Fruit fly (Drosophila melanogaster) whole organism, embryonic: ENCODE data around the gene CG13894.
A peak's percentile ranks its signal among the peaks of the same experiment; 100 is the strongest.

Experiments used
- Antp ChIP-seq: fragments of 200-800 bp; sonication (Bioruptor generic); optimal IDR thresholded peaks from 3 replicates; lab custom pipeline; 2016; ENCODE audit warnings: missing biosample characterization, missing genetic modification characterization
- Bdp1 ChIP-seq: fragments of 200-800 bp; sonication (Bioruptor generic); optimal IDR thresholded peaks from 3 replicates; lab custom pipeline; 2016; ENCODE audit warnings: missing biosample characterization, missing genetic modification characterization
- Blimp-1 ChIP-seq: fragments of 200-800 bp; sonication (Bioruptor generic); optimal IDR thresholded peaks from 3 replicates; lab custom pipeline; 2018; ENCODE audit warnings: missing biosample characterization, missing genetic modification characterization, mild to moderate bottlenecking, moderate library complexity, missing genetic modification reagents
- C15 ChIP-seq: fragments of 200-800 bp; sonication (Bioruptor generic); IDR thresholded peaks from 3 replicates; pipeline ENCODE4 v1.3.6; 2022; ENCODE audit warnings: missing biosample characterization, missing genetic modification characterization
- CG10267 ChIP-seq: fragments of 200-800 bp; sonication (Bioruptor generic); optimal IDR thresholded peaks from 2 replicates; lab custom pipeline; 2018; ENCODE audit warnings: missing biosample characterization, mild to moderate bottlenecking, missing genetic modification characterization, moderate library complexity
- CG10654 ChIP-seq: fragments of 200-800 bp; sonication (Bioruptor generic); optimal IDR thresholded peaks from 2 replicates; lab custom pipeline; 2016; ENCODE audit warnings: missing biosample characterization, missing genetic modification characterization
- CG12299 ChIP-seq: fragments of 200-800 bp; sonication (Bioruptor generic); optimal IDR thresholded peaks from 2 replicates; lab custom pipeline; 2018; ENCODE audit warnings: missing biosample characterization, mild to moderate bottlenecking, missing genetic modification characterization
- CG12391 ChIP-seq: fragments of 200-800 bp; sonication (Bioruptor generic); optimal IDR thresholded peaks from 3 replicates; lab custom pipeline; 2018; ENCODE audit warnings: missing biosample characterization, mild to moderate bottlenecking, missing genetic modification characterization, moderate library complexity
- CG14860 ChIP-seq: fragments of 200-800 bp; sonication (Bioruptor generic); IDR thresholded peaks from 3 replicates; pipeline ENCODE4 v1.3.6; 2022; ENCODE audit warnings: missing biosample characterization, missing genetic modification characterization; ENCODE audit not compliant: partially characterized antibody
- CG15269 ChIP-seq: fragments of 200-800 bp; sonication (Bioruptor generic); optimal IDR thresholded peaks from 2 replicates; lab custom pipeline; 2018; ENCODE audit warnings: missing biosample characterization, mild to moderate bottlenecking, missing genetic modification characterization, moderate library complexity
- CG15514 ChIP-seq: fragments of 200-800 bp; sonication (Bioruptor generic); optimal IDR thresholded peaks from 3 replicates; lab custom pipeline; 2017; ENCODE audit warnings: missing biosample characterization, missing genetic modification characterization, mild to moderate bottlenecking, moderate library complexity, missing genetic modification reagents
- CG15696 ChIP-seq: fragments of 200-800 bp; sonication (Bioruptor generic); optimal IDR thresholded peaks from 2 replicates; lab custom pipeline; 2019; ENCODE audit warnings: missing biosample characterization, mild to moderate bottlenecking, missing genetic modification characterization, moderate library complexity
- CG17829 ChIP-seq: fragments of 200-800 bp; optimal IDR thresholded peaks from 2 replicates; lab custom pipeline; 2019; ENCODE audit warnings: missing biosample characterization, mild to moderate bottlenecking, missing genetic modification characterization, moderate library complexity
- CG1792 ChIP-seq: fragments of 200-800 bp; sonication (Bioruptor generic); optimal IDR thresholded peaks from 2 replicates; lab custom pipeline; 2016; ENCODE audit warnings: missing biosample characterization, missing genetic modification characterization
- CG31224 ChIP-seq: fragments of 200-800 bp; sonication (Bioruptor generic); IDR thresholded peaks from 2 replicates; pipeline ENCODE4 v1.3.6; 2022; ENCODE audit warnings: missing biosample characterization, missing genetic modification characterization
- CG31441 ChIP-seq: fragments of 200-800 bp; sonication (Bioruptor generic); IDR thresholded peaks from 2 replicates; pipeline ENCODE4 v1.3.6; 2022; ENCODE audit warnings: missing biosample characterization, missing genetic modification characterization
- CG3847 ChIP-seq: fragments of 200-800 bp; sonication (Bioruptor generic); IDR thresholded peaks from 2 replicates; pipeline ENCODE4 v1.3.6; 2022; ENCODE audit warnings: missing biosample characterization, missing genetic modification characterization
- CG4282 ChIP-seq: fragments of 200-800 bp; sonication (Bioruptor generic); optimal IDR thresholded peaks from 2 replicates; lab custom pipeline; 2016; ENCODE audit warnings: missing biosample characterization, missing genetic modification characterization
- CG7271 ChIP-seq: fragments of 200-800 bp; sonication (Bioruptor generic); optimal IDR thresholded peaks from 2 replicates; lab custom pipeline; 2018; ENCODE audit warnings: missing biosample characterization, mild to moderate bottlenecking, missing genetic modification characterization, moderate library complexity
- CG7556 ChIP-seq: fragments of 200-800 bp; sonication (Bioruptor generic); optimal IDR thresholded peaks from 2 replicates; lab custom pipeline; 2017; ENCODE audit warnings: missing biosample characterization, mild to moderate bottlenecking, missing genetic modification characterization
- CG7745 ChIP-seq: fragments of 200-800 bp; sonication (Bioruptor generic); optimal IDR thresholded peaks from 2 replicates; lab custom pipeline; 2018; ENCODE audit warnings: missing biosample characterization, mild to moderate bottlenecking, missing genetic modification characterization, moderate library complexity
- CG8290 ChIP-seq, 3 experiments: fragments of 200-800 bp; sonication (Bioruptor generic); optimal IDR thresholded peaks; 2 replicates each; lab custom pipeline; 2016 to 2019; ENCODE audit warnings: missing biosample characterization in 3 of 3, missing genetic modification characterization in 3 of 3, mild to moderate bottlenecking in 2 of 3, moderate library complexity in 1 of 3
- Doc3 ChIP-seq: fragments of 200-800 bp; sonication (Bioruptor generic); IDR thresholded peaks from 3 replicates; pipeline ENCODE4 v1.3.6; 2022; ENCODE audit warnings: missing biosample characterization, missing genetic modification characterization; ENCODE audit not compliant: partially characterized antibody
- Gsc ChIP-seq: fragments of 200-800 bp; sonication (Bioruptor generic); IDR thresholded peaks from 2 replicates; pipeline ENCODE4 v1.3.6; 2022; ENCODE audit warnings: missing biosample characterization, missing genetic modification characterization
- H2.0 ChIP-seq: fragments of 200-800 bp; sonication (Bioruptor generic); IDR thresholded peaks from 2 replicates; pipeline ENCODE4 v1.3.6; 2022; ENCODE audit warnings: missing biosample characterization, missing genetic modification characterization
- NfI ChIP-seq: fragments of 200-800 bp; sonication (Bioruptor generic); optimal IDR thresholded peaks from 3 replicates; lab custom pipeline; 2018; ENCODE audit warnings: missing biosample characterization, mild to moderate bottlenecking, missing genetic modification characterization, moderate library complexity
- TFAM ChIP-seq: fragments of 200-800 bp; sonication (Bioruptor generic); optimal IDR thresholded peaks from 2 replicates; lab custom pipeline; 2017; ENCODE audit warnings: missing biosample characterization, missing genetic modification characterization, inconsistent platforms
- Tbp ChIP-seq: fragments of >200 bp; optimal IDR thresholded peaks from 2 replicates; lab custom pipeline; 2018; ENCODE audit warnings: missing biosample characterization, missing genetic modification characterization
- Xbp1 ChIP-seq: fragments of 200-800 bp; sonication (Bioruptor generic); optimal IDR thresholded peaks from 3 replicates; lab custom pipeline; 2016; ENCODE audit warnings: missing biosample characterization, mild to moderate bottlenecking, missing genetic modification characterization
- abd-A ChIP-seq: fragments of 200-800 bp; sonication (Bioruptor generic); optimal IDR thresholded peaks from 3 replicates; lab custom pipeline; 2019; ENCODE audit warnings: missing biosample characterization, mild to moderate bottlenecking, missing genetic modification characterization, moderate library complexity
- bab2 ChIP-seq: fragments of 200-800 bp; sonication (Bioruptor generic); optimal IDR thresholded peaks from 2 replicates; lab custom pipeline; 2016; ENCODE audit warnings: missing biosample characterization, missing genetic modification characterization
- bsh ChIP-seq, 2 experiments: fragments of 200-800 bp; sonication (Bioruptor generic); optimal IDR thresholded peaks; 2 replicates each; lab custom pipeline; 2017 to 2018; ENCODE audit warnings: mild to moderate bottlenecking in 2 of 2, missing biosample characterization in 2 of 2, missing genetic modification characterization in 2 of 2, moderate library complexity in 1 of 2
- chif ChIP-seq, 2 experiments: fragments of 200-800 bp; sonication (Bioruptor generic); optimal IDR thresholded peaks; 3 replicates each; lab custom pipeline; 2016; ENCODE audit warnings: missing biosample characterization in 2 of 2, missing genetic modification characterization in 2 of 2
- chn ChIP-seq: fragments of 200-800 bp; sonication (Bioruptor generic); optimal IDR thresholded peaks from 2 replicates; lab custom pipeline; 2016; ENCODE audit warnings: missing biosample characterization, missing genetic modification characterization
- crc ChIP-seq: fragments of 200-800 bp; sonication (Bioruptor generic); optimal IDR thresholded peaks from 2 replicates; lab custom pipeline; 2016; ENCODE audit warnings: missing biosample characterization, missing genetic modification characterization
- dpn ChIP-seq, 2 experiments: fragments of 200-800 bp; sonication (Bioruptor generic); optimal IDR thresholded peaks; 3 replicates each; lab custom pipeline; 2016; ENCODE audit warnings: missing biosample characterization in 2 of 2, missing genetic modification characterization in 2 of 2
- exex ChIP-seq: fragments of 200-800 bp; sonication (Bioruptor generic); optimal IDR thresholded peaks from 4 replicates; lab custom pipeline; 2018; ENCODE audit warnings: missing biosample characterization, mild to moderate bottlenecking, missing genetic modification characterization, moderate library complexity
- eyg ChIP-seq: fragments of 200-800 bp; sonication (Bioruptor generic); optimal IDR thresholded peaks from 3 replicates; lab custom pipeline; 2016; ENCODE audit warnings: missing biosample characterization, missing genetic modification characterization
- fd64A ChIP-seq: fragments of 200-800 bp; sonication (Bioruptor generic); optimal IDR thresholded peaks from 3 replicates; lab custom pipeline; 2018; ENCODE audit warnings: missing biosample characterization, mild to moderate bottlenecking, missing genetic modification characterization
- gce ChIP-seq: fragments of 200-800 bp; sonication (Bioruptor generic); IDR thresholded peaks from 3 replicates; pipeline ENCODE4 v1.3.6; 2022; ENCODE audit warnings: missing biosample characterization, missing genetic modification characterization
- gfzf ChIP-seq: fragments of 200-800 bp; sonication (Bioruptor generic); optimal IDR thresholded peaks from 2 replicates; lab custom pipeline; 2016; ENCODE audit warnings: missing biosample characterization, mild to moderate bottlenecking, missing genetic modification characterization, moderate library complexity
- grau ChIP-seq: fragments of 200-800 bp; optimal IDR thresholded peaks from 3 replicates; lab custom pipeline; 2019; ENCODE audit warnings: missing biosample characterization, mild to moderate bottlenecking, missing genetic modification characterization, moderate library complexity
- hth ChIP-seq: fragments of >200 bp; optimal IDR thresholded peaks from 2 replicates; lab custom pipeline; 2017; ENCODE audit warnings: inconsistent platforms
- mam ChIP-seq: fragments of 200-800 bp; sonication (Bioruptor generic); optimal IDR thresholded peaks from 3 replicates; lab custom pipeline; 2016; ENCODE audit warnings: missing biosample characterization, missing genetic modification characterization
- nau ChIP-seq: fragments of 200-800 bp; sonication (Bioruptor generic); optimal IDR thresholded peaks from 3 replicates; lab custom pipeline; 2017; ENCODE audit warnings: missing biosample characterization, mild to moderate bottlenecking, missing genetic modification characterization, missing genetic modification reagents
- pan ChIP-seq, 4 experiments: fragments of >200 bp in 3 of 4; fragments of 200-800 bp in 1 of 4; sonication (Bioruptor generic) in 1 of 4; optimal IDR thresholded peaks in 3 of 4; IDR thresholded peaks in 1 of 4; 2 replicates each; pipeline versions ENCODE4 v1.3.6 to Lab custom; 2017 to 2022; ENCODE audit warnings: missing biosample characterization in 2 of 4, missing genetic modification characterization in 2 of 4, mixed read lengths in 1 of 4
- psq ChIP-seq: fragments of 200-800 bp; sonication (Bioruptor generic); optimal IDR thresholded peaks from 2 replicates; lab custom pipeline; 2017; ENCODE audit warnings: missing biosample characterization, missing genetic modification characterization
- toy ChIP-seq: fragments of 200-800 bp; sonication (Bioruptor generic); IDR thresholded peaks from 2 replicates; pipeline ENCODE4 v1.3.6; 2022; ENCODE audit warnings: missing biosample characterization, missing genetic modification characterization
- usp ChIP-seq: fragments of >200 bp; optimal IDR thresholded peaks from 2 replicates; lab custom pipeline; 2017; ENCODE audit warnings: missing biosample characterization, missing genetic modification characterization
- zfh1 ChIP-seq: fragments of 200-800 bp; sonication (Bioruptor generic); IDR thresholded peaks from 3 replicates; pipeline ENCODE4 v1.3.6; 2022; ENCODE audit warnings: missing biosample characterization, missing genetic modification characterization

The CG13894 gene

DNA sequence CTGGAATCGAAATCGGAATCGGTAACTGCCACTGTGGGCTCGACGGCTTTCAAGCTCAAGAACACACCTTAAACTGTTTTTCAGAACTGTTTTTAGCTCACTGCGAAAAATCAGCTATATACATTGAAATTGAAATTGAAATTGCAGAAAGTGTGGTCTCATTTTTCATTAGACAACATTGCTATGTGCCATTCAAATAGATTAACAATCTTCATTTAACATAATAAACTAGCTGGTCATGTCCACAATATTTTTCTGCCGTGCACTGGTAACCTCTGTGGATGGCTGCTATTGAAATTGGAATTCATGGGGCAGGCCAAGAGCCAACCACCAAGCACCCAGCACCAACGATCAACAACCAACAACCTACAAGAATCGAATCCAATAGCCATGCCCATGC, 37.0 kb upstream of the CG13894 start (continued):
- TF ChIP-seq CG10267 (tag; lab: Kevin White, UChicago) (peak; percentile 15), bab2 (GFP tag; lab: Kevin White, UChicago) (no peak), eyg (GFP tag; lab: Kevin White, UChicago) (no peak), nau (no peak), usp (GFP tag; lab: Kevin White, UChicago) (no peak), CG15269 (no peak), chn (GFP tag; lab: Kevin White, UChicago) (no peak), CG31224 (GFP tag; lab: Robert Waterston, UW) (no peak), TFAM (GFP tag; lab: Kevin White, UChicago) (no peak), CG14860 (GFP tag; lab: Robert Waterston, UW) (no peak), crc (GFP tag; lab: Kevin White, UChicago) (no peak), CG4282 (GFP tag; lab: Kevin White, UChicago) (no peak), dpn (GFP tag; optimal IDR thresholded peaks at IDR 0.05; lab: Kevin White, UChicago) (no peak), Antp (GFP tag; lab: Kevin White, UChicago) (peak; percentile 27), psq (GFP tag; lab: Kevin White, UChicago) (no peak), CG12391 (tag; lab: Kevin White, UChicago) (peak; percentile 10), CG17829 (tag; lab: Kevin White, UChicago) (peak; percentile 22), chif (GFP tag; optimal IDR thresholded peaks at IDR 0.05; lab: Kevin White, UChicago) (no peak), CG7745 (tag; lab: Kevin White, UChicago) (no peak), CG31441 (GFP tag; lab: Robert Waterston, UW) (0 out of 2 replicates have a peak, but pooled peaks have one; percentile 22), gce (GFP tag; lab: Robert Waterston, UW) (no peak), toy (GFP tag; lab: Robert Waterston, UW) (no peak), gfzf (GFP tag; lab: Kevin White, UChicago) (no peak), pan (optimal IDR thresholded peaks at IDR 0.05; lab: Kevin White, UChicago) (no peak), pan (GFP tag; optimal IDR thresholded peaks at IDR 0.05 in 1 of 2, IDR thresholded peaks at IDR 0.05 in 1 of 2) (no peak), fd64A (GFP tag; lab: Kevin White, UChicago) (peak; percentile 3), hth (lab: Kevin White, UChicago) (no peak), C15 (GFP tag; lab: Robert Waterston, UW) (no peak), CG15514 (GFP tag; lab: Kevin White, UChicago) (no peak), Tbp (GFP tag; lab: Kevin White, UChicago) (no peak), CG3847 (GFP tag; lab: Robert Waterston, UW) (no peak), exex (no peak), zfh1 (GFP tag; lab: Robert Waterston, UW) (0 out of 3 replicates have a peak, but pooled peaks have one; percentile 18), CG7556 (peak; percentile 16), CG12299 (no peak), mam (GFP tag; lab: Kevin White, UChicago) (no peak), Blimp-1 (GFP tag; lab: Kevin White, UChicago) (peak; percentile 35), NfI (no peak), H2.0 (GFP tag; lab: Robert Waterston, UW) (no peak), CG1792 (no peak), bsh (GFP tag; optimal IDR thresholded peaks at IDR 0.05; lab: Kevin White, UChicago) (peak; percentile 63 to 66), CG10654 (GFP tag; lab: Kevin White, UChicago) (no peak), Xbp1 (GFP tag; lab: Kevin White, UChicago) (peak; percentile 9), Bdp1 (GFP tag; lab: Kevin White, UChicago) (no peak), grau (tag; lab: Kevin White, UChicago) (peak; percentile 18), CG15696 (tag; lab: Kevin White, UChicago) (no peak), CG7271 (tag; lab: Kevin White, UChicago) (no peak), Doc3 (GFP tag; lab: Robert Waterston, UW) (no peak), abd-A (no peak), Gsc (GFP tag; lab: Robert Waterston, UW) (no peak; the same call in 1 of the 2 replicates), CG8290 (GFP tag; optimal IDR thresholded peaks at IDR 0.05; lab: Kevin White, UChicago) (no peak), CG8290 (tag; optimal IDR thresholded peaks at IDR 0.05; lab: Kevin White, UChicago) (peak in 1 of 2 experiments; percentile 9)
